Fruit fly (Drosophila melanogaster) whole organism, adult: ENCODE measurements around the gene Or65b.

ENCODE experiments used
- CG14711 ChIP-seq: fragments of 200-800 bp; sonication (Bioruptor generic); optimal IDR thresholded peaks from 2 replicates; lab custom pipeline; 2018; ENCODE audit warnings: missing biosample characterization, mild to moderate bottlenecking, missing genetic modification characterization, moderate library complexity
- CG7101 ChIP-seq: fragments of 200-800 bp; sonication (Bioruptor generic); optimal IDR thresholded peaks from 2 replicates; lab custom pipeline; 2018; ENCODE audit warnings: missing biosample characterization, mild to moderate bottlenecking, missing genetic modification characterization, moderate library complexity
- Mnt ChIP-seq: fragments of 200-800 bp; sonication (Bioruptor generic); optimal IDR thresholded peaks from 2 replicates; lab custom pipeline; 2016; ENCODE audit warnings: missing biosample characterization, mild to moderate bottlenecking, missing genetic modification characterization
- bab1 ChIP-seq: fragments of 200-800 bp; sonication (Bioruptor generic); optimal IDR thresholded peaks from 3 replicates; lab custom pipeline; 2019; ENCODE audit warnings: missing biosample characterization, mild to moderate bottlenecking, missing genetic modification characterization, moderate library complexity
- tj ChIP-seq: fragments of 200-800 bp; sonication (Bioruptor generic); optimal IDR thresholded peaks from 3 replicates; lab custom pipeline; 2017; ENCODE audit warnings: missing biosample characterization, mild to moderate bottlenecking, missing genetic modification characterization, moderate library complexity

DNA sequence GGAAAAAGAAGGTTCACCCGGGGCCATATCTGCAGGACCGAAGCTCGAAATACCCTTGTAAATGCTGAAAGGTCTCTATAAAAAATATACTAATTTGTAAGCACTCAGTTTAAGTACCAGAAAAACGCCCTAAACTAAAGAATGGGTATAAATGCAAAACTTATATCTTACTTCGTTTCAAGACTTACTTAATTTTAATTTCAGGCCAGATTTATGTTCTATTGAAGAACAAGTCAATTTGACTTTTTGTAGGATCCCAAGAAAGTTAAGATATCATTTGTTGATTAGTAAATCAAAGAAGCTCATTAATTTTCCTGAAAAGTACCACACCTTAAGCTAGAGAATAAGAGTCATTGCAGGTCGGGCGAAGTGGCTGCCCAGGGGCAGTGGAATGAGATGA is 31.7 kb downstream of the Or65b start:
- no peak for TF ChIP-seq tj (GFP tag; lab: Kevin White, UChicago)
- TF ChIP-seq bab1 (GFP tag; lab: Kevin White, UChicago): no peak
- TF ChIP-seq CG14711 (tag; lab: Kevin White, UChicago): no peak
- TF ChIP-seq CG7101 (tag; lab: Kevin White, UChicago): no peak
- TF ChIP-seq Mnt (GFP tag; lab: Kevin White, UChicago): no peak
